Worm (Caenorhabditis elegans) whole organism, midembryonic: ENCODE measurements around the gene T08D2.6.
"Not testable (repeated sequence)": the region's sequence is repeated elsewhere in the genome, so short reads cannot be mapped to it uniquely, and the experiment has no call there.

ENCODE experiments used
- cog-1 ChIP-seq: sonication (generic microtip); optimal IDR thresholded peaks from 2 replicates; lab custom pipeline; 2016; ENCODE audit warnings: missing genetic modification characterization, missing compliant biosample characterization
- klf-2 ChIP-seq: fragments of 200-800 bp; sonication (Bioruptor generic); conservative IDR thresholded peaks from 2 replicates; pipeline ENCODE4 v1.3.6; 2022; ENCODE audit warnings: missing genetic modification reagents, missing genetic modification characterization, missing compliant biosample characterization
- med-1 ChIP-seq: sonication (generic microtip); optimal IDR thresholded peaks from 2 replicates; lab custom pipeline; 2017; ENCODE audit warnings: missing genetic modification characterization, mild to moderate bottlenecking, missing compliant biosample characterization, antibody characterized with exemption, missing genetic modification reagents; ENCODE audit not compliant: insufficient read depth
- tab-1 ChIP-seq: fragments of 200-800 bp; sonication (Bioruptor generic); IDR thresholded peaks from 2 replicates; pipeline ENCODE4 v1.3.6; 2022; ENCODE audit warnings: missing genetic modification characterization, missing compliant biosample characterization
- ztf-23 ChIP-seq: fragments of 200-800 bp; sonication (Bioruptor generic); IDR thresholded peaks from 2 replicates; pipeline ENCODE4 v1.3.6; 2022; ENCODE audit warnings: missing genetic modification reagents, missing genetic modification characterization, missing compliant biosample characterization

ce11 chrX:183572-183971, 1.6 kb upstream of the T08D2.6 start:
- not testable (repeated sequence) for TF ChIP-seq tab-1 (GFP tag; lab: Robert Waterston, UW); med-1 (GFP tag; lab: Kevin White, UChicago); ztf-23 (GFP tag; lab: Robert Waterston, UW); cog-1 (tag; lab: Kevin White, UChicago); klf-2 (GFP tag; lab: Robert Waterston, UW)
